Worm (Caenorhabditis elegans) whole organism, mixed stage, embryonic: Measurements from ENCODE around the gene thoc-7.

Experiments
- hlh-1 ChIP-seq: fragments of 150-350 bp; optimal IDR thresholded peaks from 2 replicates; lab custom pipeline; 2014; ENCODE audit warnings: missing biosample characterization, missing genetic modification reagents, missing genetic modification characterization
- nhr-12 ChIP-seq: fragments of 150-350 bp; optimal IDR thresholded peaks from 2 replicates; lab custom pipeline; 2014; ENCODE audit warnings: missing biosample characterization, missing genetic modification characterization

DNA sequence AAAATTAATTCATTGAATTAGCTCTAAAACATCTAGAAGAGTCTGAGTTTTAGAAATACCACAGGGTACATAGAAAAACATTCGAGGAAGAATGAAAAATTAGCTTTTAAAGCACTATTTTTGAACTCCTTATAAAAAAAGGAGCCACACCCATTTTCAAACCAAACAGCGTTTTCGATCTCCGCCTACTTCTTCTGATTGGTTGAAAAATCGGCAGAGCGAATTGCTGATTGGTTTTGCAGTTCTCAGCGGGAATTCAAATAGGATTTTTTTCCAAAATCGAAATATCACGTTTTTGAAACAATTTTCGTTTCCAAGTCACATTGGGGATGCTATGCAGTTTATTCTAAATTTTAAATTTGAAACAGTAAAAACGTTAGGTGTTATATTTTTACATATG lies 4.4 kb upstream of the thoc-7 start:
- TF ChIP-seq nhr-12 (tag; lab: Kevin White, UChicago), result no peak
- TF ChIP-seq hlh-1, result no peak
